Fruit fly (Drosophila melanogaster) whole organism, adult: ENCODE results near the gene CG14210.

ENCODE experiments used
- CG11617 ChIP-seq: fragments of 200-800 bp; sonication (Bioruptor generic); optimal IDR thresholded peaks from 2 replicates; lab custom pipeline; 2017; ENCODE audit warnings: mild to moderate bottlenecking, missing biosample characterization, missing genetic modification reagents, missing genetic modification characterization
- CG12768 ChIP-seq: fragments of 200-800 bp; sonication (Bioruptor generic); optimal IDR thresholded peaks from 2 replicates; lab custom pipeline; 2017; ENCODE audit warnings: missing biosample characterization, missing genetic modification characterization, mild to moderate bottlenecking, moderate library complexity, missing genetic modification reagents
- CG1620 ChIP-seq: fragments of 200-800 bp; sonication (Bioruptor generic); optimal IDR thresholded peaks from 2 replicates; lab custom pipeline; 2016; ENCODE audit warnings: missing biosample characterization, missing genetic modification characterization
- CG5204 ChIP-seq: fragments of 200-800 bp; sonication (Bioruptor generic); optimal IDR thresholded peaks from 2 replicates; lab custom pipeline; 2016; ENCODE audit warnings: missing biosample characterization, missing genetic modification characterization
- CG7101 ChIP-seq: fragments of 200-800 bp; sonication (Bioruptor generic); optimal IDR thresholded peaks from 2 replicates; lab custom pipeline; 2018; ENCODE audit warnings: missing biosample characterization, mild to moderate bottlenecking, missing genetic modification characterization, moderate library complexity
- Hr96 ChIP-seq: fragments of 200-800 bp; sonication (Bioruptor generic); optimal IDR thresholded peaks from 2 replicates; lab custom pipeline; 2016; ENCODE audit warnings: missing biosample characterization, missing genetic modification characterization
- Mnt ChIP-seq: fragments of 200-800 bp; sonication (Bioruptor generic); optimal IDR thresholded peaks from 2 replicates; lab custom pipeline; 2016; ENCODE audit warnings: missing biosample characterization, mild to moderate bottlenecking, missing genetic modification characterization
- bab1 ChIP-seq: fragments of 200-800 bp; sonication (Bioruptor generic); optimal IDR thresholded peaks from 3 replicates; lab custom pipeline; 2019; ENCODE audit warnings: missing biosample characterization, mild to moderate bottlenecking, missing genetic modification characterization, moderate library complexity
- cic ChIP-seq: fragments of 200-800 bp; sonication (Bioruptor generic); optimal IDR thresholded peaks from 2 replicates; lab custom pipeline; 2017; ENCODE audit warnings: missing biosample characterization, mild to moderate bottlenecking, missing genetic modification characterization, moderate library complexity
- cnc ChIP-seq, 2 experiments: fragments of >200 bp; optimal IDR thresholded peaks; 2 replicates each; lab custom pipeline; 2017
- kay ChIP-seq: fragments of 200-800 bp; sonication (Bioruptor generic); peaks from one replicate; lab custom pipeline; 2016; ENCODE audit warnings: missing biosample characterization, missing genetic modification characterization, borderline replicate concordance
- tj ChIP-seq: fragments of 200-800 bp; sonication (Bioruptor generic); optimal IDR thresholded peaks from 3 replicates; lab custom pipeline; 2017; ENCODE audit warnings: missing biosample characterization, mild to moderate bottlenecking, missing genetic modification characterization, moderate library complexity
- toe ChIP-seq: fragments of 200-800 bp; sonication (Bioruptor generic); optimal IDR thresholded peaks from 2 replicates; lab custom pipeline; 2016; ENCODE audit warnings: missing biosample characterization, missing genetic modification characterization

Gene CG14210

DNA sequence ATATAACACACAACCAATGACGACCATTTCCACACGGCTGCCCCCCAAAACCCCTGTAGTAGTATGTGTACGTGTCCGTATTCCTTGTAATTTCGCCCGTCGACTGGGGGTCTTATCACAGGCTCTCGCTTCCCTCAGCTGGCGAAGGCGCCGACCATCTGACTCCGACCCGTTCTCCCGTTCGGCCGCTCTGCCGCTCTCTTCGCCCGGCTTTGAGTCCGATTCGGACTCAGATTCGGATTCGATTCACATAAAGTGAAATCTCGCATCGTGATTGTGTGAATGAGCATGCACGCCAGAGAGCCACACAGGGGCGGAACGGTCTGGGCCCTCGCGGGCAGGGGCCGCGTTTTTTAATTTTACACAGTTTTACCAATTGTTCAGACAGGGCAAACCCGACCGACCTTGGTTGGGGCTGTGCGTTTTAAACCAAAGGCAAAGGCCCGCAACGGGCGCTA is 49.7 kb downstream of the CG14210 start:
- TF ChIP-seq Hr96 (GFP tag; lab: Kevin White, UChicago) (peak; percentile 43), cnc (optimal IDR thresholded peaks at IDR 0.05; lab: Kevin White, UChicago) (no peak), toe (GFP tag; lab: Kevin White, UChicago) (peak; percentile 2), bab1 (peak; percentile 72), tj (peak; percentile 48), CG5204 (no peak), cic (peak; percentile 99), Mnt (GFP tag; lab: Kevin White, UChicago) (peak; percentile 72), kay (GFP tag; lab: Kevin White, UChicago) (no peak), CG11617 (GFP tag; lab: Kevin White, UChicago) (peak; percentile 24), CG1620 (GFP tag; lab: Kevin White, UChicago) (peak; percentile 49), CG12768 (peak; percentile 28), CG7101 (tag; lab: Kevin White, UChicago) (peak; percentile 31)
